In the genomic region with DNA sequence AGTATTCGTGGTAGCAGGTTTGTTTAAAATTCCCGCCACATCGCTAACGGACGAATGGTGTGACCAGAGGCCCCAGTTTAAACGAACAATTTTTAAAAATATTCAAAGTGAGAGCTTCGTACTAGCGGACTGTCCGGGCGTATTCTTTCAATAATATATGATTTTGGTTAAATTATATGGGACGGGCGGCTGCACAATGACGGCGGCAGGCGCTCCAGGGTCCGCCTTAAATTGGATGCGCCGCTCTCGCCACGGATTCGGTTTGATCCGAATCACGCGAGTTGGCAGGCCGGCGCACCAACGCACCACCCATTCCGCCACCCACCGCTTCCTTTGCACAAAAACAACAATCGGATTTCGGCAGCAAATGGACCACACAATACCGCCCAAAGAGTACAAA, we compare ENCODE assay signal across 1 fruit fly cellular context.
A peak's percentile ranks its signal among the peaks of the same experiment; 100 is the strongest.
TF ChIP-seq lines count a peak whose summit lies in the region.

A gene (plus strand): TSS at position 111 of the 400 bp plus-strand sequence.

TF ChIP-seq in whole organism, embryonic, 481 proteins besides CTCF, POLR2A, EP300 and RAD21 (continued from another document and continues in another):
- TF ChIP-seq CG8359 (GFP tag; optimal IDR thresholded peaks at IDR 0.05; lab: Kevin White, UChicago; ENCODE audit: borderline replicate concordance): no peak
- TF ChIP-seq bsh (GFP tag; optimal IDR thresholded peaks at IDR 0.05; lab: Kevin White, UChicago): no peak
- no peak for TF ChIP-seq D (optimal IDR thresholded peaks at IDR 0.05; lab: Kevin White, UChicago)
- TF ChIP-seq D (GFP tag; optimal IDR thresholded peaks at IDR 0.05; lab: Kevin White, UChicago): no peak
- TF ChIP-seq z (GFP tag; IDR thresholded peaks at IDR 0.05; lab: Robert Waterston, UW): no peak
- TF ChIP-seq NfI (GFP tag; optimal IDR thresholded peaks at IDR 0.05; lab: Kevin White, UChicago): no peak
- TF ChIP-seq psq (GFP tag; optimal IDR thresholded peaks at IDR 0.05; lab: Kevin White, UChicago): no peak
- TF ChIP-seq Bteb2 (GFP tag; optimal IDR thresholded peaks at IDR 0.05; lab: Kevin White, UChicago): no peak
- no peak for TF ChIP-seq nau (GFP tag; optimal IDR thresholded peaks at IDR 0.05; lab: Kevin White, UChicago)
- no peak for TF ChIP-seq CG11456 (GFP tag; IDR thresholded peaks at IDR 0.05; lab: Robert Waterston, UW)
- TF ChIP-seq sr (GFP tag; IDR thresholded peaks at IDR 0.05; lab: Robert Waterston, UW): no peak
- peak; percentile 51 for TF ChIP-seq dm (GFP tag; optimal IDR thresholded peaks at IDR 0.05; lab: Kevin White, UChicago)
- TF ChIP-seq otp (GFP tag; IDR thresholded peaks at IDR 0.05; lab: Robert Waterston, UW): no peak
- peak; percentile 3 for TF ChIP-seq HLH54F (GFP tag; optimal IDR thresholded peaks at IDR 0.05; lab: Kevin White, UChicago)
- TF ChIP-seq CG4424 (GFP tag; optimal IDR thresholded peaks at IDR 0.05; lab: Kevin White, UChicago): peak; percentile 48
- TF ChIP-seq CG17802 (tag; optimal IDR thresholded peaks at IDR 0.05; lab: Kevin White, UChicago): no peak
- no peak for TF ChIP-seq so (GFP tag; IDR thresholded peaks at IDR 0.05; lab: Robert Waterston, UW)
- no peak for TF ChIP-seq lmd (GFP tag; IDR thresholded peaks at IDR 0.05; lab: Robert Waterston, UW)
- TF ChIP-seq Rx (GFP tag; IDR thresholded peaks at IDR 0.05; lab: Robert Waterston, UW): peak; percentile 21; the same call in 1 of the 2 replicates
- peak; percentile 85 for TF ChIP-seq sens (GFP tag; lab: Kevin White, UChicago)
- TF ChIP-seq CG2120 (GFP tag; optimal IDR thresholded peaks at IDR 0.05; lab: Kevin White, UChicago): no peak
- no peak for TF ChIP-seq Side (GFP tag; optimal IDR thresholded peaks at IDR 0.05; lab: Kevin White, UChicago)
- 0 out of 3 replicates have a peak, but pooled peaks have one; percentile 11 for TF ChIP-seq ken (GFP tag; IDR thresholded peaks at IDR 0.05; lab: Robert Waterston, UW)
- TF ChIP-seq fd102C (GFP tag; optimal IDR thresholded peaks at IDR 0.05; lab: Kevin White, UChicago): no peak
- TF ChIP-seq C15 (GFP tag; IDR thresholded peaks at IDR 0.05; lab: Robert Waterston, UW): no peak
- TF ChIP-seq CG8478 (optimal IDR thresholded peaks at IDR 0.05; lab: Kevin White, UChicago): no peak
- TF ChIP-seq tgo (GFP tag; IDR thresholded peaks at IDR 0.05; lab: Robert Waterston, UW): no peak
- no peak for TF ChIP-seq ap (GFP tag; IDR thresholded peaks at IDR 0.05; lab: Robert Waterston, UW)
- no peak for TF ChIP-seq vfl (GFP tag; optimal IDR thresholded peaks at IDR 0.05; lab: Kevin White, UChicago)
- no peak for TF ChIP-seq dan (GFP tag; IDR thresholded peaks at IDR 0.05; lab: Robert Waterston, UW)
- no peak for TF ChIP-seq ATbp (GFP tag; optimal IDR thresholded peaks at IDR 0.05; lab: Kevin White, UChicago)
- no peak for TF ChIP-seq hbn (GFP tag; IDR thresholded peaks at IDR 0.05; lab: Robert Waterston, UW; ENCODE audit: partially characterized antibody)
- no peak for TF ChIP-seq sob (GFP tag; IDR thresholded peaks at IDR 0.05; lab: Robert Waterston, UW)
- TF ChIP-seq BtbVII (GFP tag; optimal IDR thresholded peaks at IDR 0.05; lab: Kevin White, UChicago): no peak
- 0 out of 3 replicates have a peak, but pooled peaks have one; percentile 5 for TF ChIP-seq Dbx (GFP tag; IDR thresholded peaks at IDR 0.05; lab: Robert Waterston, UW)
- no peak for TF ChIP-seq CG34422 (GFP tag; IDR thresholded peaks at IDR 0.05; lab: Robert Waterston, UW)
- TF ChIP-seq eyg (GFP tag; optimal IDR thresholded peaks at IDR 0.05; lab: Kevin White, UChicago): no peak
- no peak for TF ChIP-seq NFAT (GFP tag; IDR thresholded peaks at IDR 0.05; lab: Robert Waterston, UW)
- no peak for TF ChIP-seq CG12219 (GFP tag; optimal IDR thresholded peaks at IDR 0.05; lab: Kevin White, UChicago)
- peak; percentile 48; the same call in 1 of the 2 replicates for TF ChIP-seq CG32532 (GFP tag; IDR thresholded peaks at IDR 0.05; lab: Robert Waterston, UW)
- no peak for TF ChIP-seq ash1 (GFP tag; optimal IDR thresholded peaks at IDR 0.05; lab: Kevin White, UChicago)
- TF ChIP-seq CG42726 (GFP tag; IDR thresholded peaks at IDR 0.05; lab: Robert Waterston, UW; ENCODE audit: partially characterized antibody): no peak
- no peak for TF ChIP-seq Hmx (GFP tag; optimal IDR thresholded peaks at IDR 0.05; lab: Kevin White, UChicago)
- no peak for TF ChIP-seq CG3838 (GFP tag; optimal IDR thresholded peaks at IDR 0.05; lab: Kevin White, UChicago)
- TF ChIP-seq CG14050 (GFP tag; IDR thresholded peaks at IDR 0.05; lab: Robert Waterston, UW): no peak
- peak; percentile 45 for TF ChIP-seq MESR4 (GFP tag; optimal IDR thresholded peaks at IDR 0.05; lab: Kevin White, UChicago)
- TF ChIP-seq CG14860 (GFP tag; IDR thresholded peaks at IDR 0.05; lab: Robert Waterston, UW; ENCODE audit: partially characterized antibody): no peak
- TF ChIP-seq CG1233 (GFP tag; optimal IDR thresholded peaks at IDR 0.05; lab: Kevin White, UChicago): no peak
- TF ChIP-seq tio (GFP tag; optimal IDR thresholded peaks at IDR 0.05; lab: Kevin White, UChicago): no peak
- TF ChIP-seq phol (tag; optimal IDR thresholded peaks at IDR 0.05; lab: Kevin White, UChicago): peak; percentile 50
- no peak for TF ChIP-seq Doc2 (GFP tag; IDR thresholded peaks at IDR 0.05; lab: Robert Waterston, UW)
- TF ChIP-seq CG31388 (GFP tag; optimal IDR thresholded peaks at IDR 0.05; lab: Kevin White, UChicago): no peak
- no peak for TF ChIP-seq CG4707 (GFP tag; optimal IDR thresholded peaks at IDR 0.05; lab: Kevin White, UChicago)
- no peak for TF ChIP-seq her (GFP tag; optimal IDR thresholded peaks at IDR 0.05; lab: Kevin White, UChicago)
- TF ChIP-seq tx (GFP tag; optimal IDR thresholded peaks at IDR 0.05; lab: Kevin White, UChicago): no peak
- no peak for TF ChIP-seq CG12299 (tag; optimal IDR thresholded peaks at IDR 0.05; lab: Kevin White, UChicago)
- no peak; the same call in 2 of the 3 replicates for TF ChIP-seq Doc3 (GFP tag; IDR thresholded peaks at IDR 0.05; lab: Robert Waterston, UW; ENCODE audit: partially characterized antibody)
- TF ChIP-seq CG1647 (GFP tag; optimal IDR thresholded peaks at IDR 0.05; lab: Kevin White, UChicago): peak; percentile 28
- TF ChIP-seq unpg (GFP tag; optimal IDR thresholded peaks at IDR 0.05; lab: Kevin White, UChicago): no peak
- TF ChIP-seq Bgb (GFP tag; IDR thresholded peaks at IDR 0.05; lab: Robert Waterston, UW; ENCODE audit: partially characterized antibody): peak; percentile 36; the same call in 1 of the 2 replicates
- no peak for TF ChIP-seq en (GFP tag; optimal IDR thresholded peaks at IDR 0.05; lab: Kevin White, UChicago)
- TF ChIP-seq mirr (GFP tag; optimal IDR thresholded peaks at IDR 0.05; lab: Kevin White, UChicago): no peak
- no peak for TF ChIP-seq dmrt99B (tag; optimal IDR thresholded peaks at IDR 0.05; lab: Kevin White, UChicago)
- TF ChIP-seq CG14667 (GFP tag; IDR thresholded peaks at IDR 0.05; lab: Robert Waterston, UW): no peak
- no peak for TF ChIP-seq CG31224 (GFP tag; IDR thresholded peaks at IDR 0.05; lab: Robert Waterston, UW)
- no peak for TF ChIP-seq sim (GFP tag; IDR thresholded peaks at IDR 0.05; lab: Robert Waterston, UW)
- no peak for TF ChIP-seq CG4404 (GFP tag; IDR thresholded peaks at IDR 0.05; lab: Robert Waterston, UW)
- peak in 1 of 2 experiments; percentile 14 for TF ChIP-seq Hr51 (GFP tag; optimal IDR thresholded peaks at IDR 0.05; lab: Kevin White, UChicago)
- TF ChIP-seq Med (GFP tag; lab: Kevin White, UChicago): peak; percentile 88
- TF ChIP-seq CG6683 (GFP tag; optimal IDR thresholded peaks at IDR 0.05; lab: Kevin White, UChicago): no peak
- TF ChIP-seq CG6689 (GFP tag; IDR thresholded peaks at IDR 0.05; lab: Robert Waterston, UW): no peak
- TF ChIP-seq CG8281 (tag; optimal IDR thresholded peaks at IDR 0.05; lab: Kevin White, UChicago): no peak
- peak; percentile 15 for TF ChIP-seq CHES-1-like (GFP tag; optimal IDR thresholded peaks at IDR 0.05; lab: Kevin White, UChicago)
- no peak for TF ChIP-seq pfk (GFP tag; optimal IDR thresholded peaks at IDR 0.05; lab: Kevin White, UChicago)
- TF ChIP-seq CG1832 (GFP tag; optimal IDR thresholded peaks at IDR 0.05; lab: Kevin White, UChicago): no peak
- TF ChIP-seq CG5180 (GFP tag; optimal IDR thresholded peaks at IDR 0.05; lab: Kevin White, UChicago): no peak
- TF ChIP-seq CG7987 (GFP tag; optimal IDR thresholded peaks at IDR 0.05; lab: Kevin White, UChicago): no peak
- TF ChIP-seq chn (GFP tag; optimal IDR thresholded peaks at IDR 0.05; lab: Kevin White, UChicago): peak; percentile 92
- no peak for TF ChIP-seq Stat92E (GFP tag; optimal IDR thresholded peaks at IDR 0.05; lab: Kevin White, UChicago)
- peak; percentile 33; the same call in 1 of the 2 replicates for TF ChIP-seq CG9932 (GFP tag; IDR thresholded peaks at IDR 0.05; lab: Robert Waterston, UW)
- TF ChIP-seq h (optimal IDR thresholded peaks at IDR 0.05; lab: Kevin White, UChicago): no peak
- no peak for TF ChIP-seq pita (GFP tag; optimal IDR thresholded peaks at IDR 0.05; lab: Kevin White, UChicago)
- peak; percentile 44 for TF ChIP-seq HmgZ (tag; optimal IDR thresholded peaks at IDR 0.05; lab: Kevin White, UChicago)
- no peak for TF ChIP-seq CG10274 (GFP tag; optimal IDR thresholded peaks at IDR 0.05; lab: Kevin White, UChicago)
- TF ChIP-seq ac (GFP tag; optimal IDR thresholded peaks at IDR 0.05; lab: Kevin White, UChicago): no peak
- TF ChIP-seq Vsx1 (GFP tag; optimal IDR thresholded peaks at IDR 0.05; lab: Kevin White, UChicago): no peak
- TF ChIP-seq CG3995 (GFP tag; optimal IDR thresholded peaks at IDR 0.05; lab: Kevin White, UChicago): peak; percentile 82
- TF ChIP-seq zfh2 (GFP tag; optimal IDR thresholded peaks at IDR 0.05; lab: Kevin White, UChicago): no peak
- no peak for TF ChIP-seq CG10543 (GFP tag; optimal IDR thresholded peaks at IDR 0.05; lab: Kevin White, UChicago)
- TF ChIP-seq E2f1 (GFP tag; IDR thresholded peaks at IDR 0.05; lab: Robert Waterston, UW): no peak
- TF ChIP-seq lov (optimal IDR thresholded peaks at IDR 0.05; lab: Kevin White, UChicago): no peak
- no peak for TF ChIP-seq lov (GFP tag; IDR thresholded peaks at IDR 0.05; lab: Robert Waterston, UW)
- no peak for TF ChIP-seq hkb (optimal IDR thresholded peaks at IDR 0.05; lab: Kevin White, UChicago)
- TF ChIP-seq hkb (GFP tag; IDR thresholded peaks at IDR 0.05; lab: Robert Waterston, UW): 0 out of 2 replicates have a peak, but pooled peaks have one; percentile 17
- TF ChIP-seq az2 (GFP tag; optimal IDR thresholded peaks at IDR 0.05; lab: Kevin White, UChicago): peak; percentile 19
- no peak for TF ChIP-seq CG16815 (GFP tag; optimal IDR thresholded peaks at IDR 0.05; lab: Kevin White, UChicago)
- TF ChIP-seq E2f2 (GFP tag; IDR thresholded peaks at IDR 0.05; lab: Robert Waterston, UW): peak; percentile 96
- no peak for TF ChIP-seq CG14965 (GFP tag; optimal IDR thresholded peaks at IDR 0.05; lab: Kevin White, UChicago; ENCODE audit: borderline replicate concordance)
- no peak for TF ChIP-seq CG17385 (GFP tag; optimal IDR thresholded peaks at IDR 0.05; lab: Kevin White, UChicago)
- no peak for TF ChIP-seq twi (tag; optimal IDR thresholded peaks at IDR 0.05; lab: Kevin White, UChicago)
- no peak for TF ChIP-seq CrebB (tag; optimal IDR thresholded peaks at IDR 0.05; lab: Kevin White, UChicago)
- TF ChIP-seq HLH3B (GFP tag; IDR thresholded peaks at IDR 0.05; lab: Robert Waterston, UW): no peak
- no peak for TF ChIP-seq Optix (GFP tag; IDR thresholded peaks at IDR 0.05; lab: Robert Waterston, UW)
- no peak for TF ChIP-seq CG7372 (GFP tag; IDR thresholded peaks at IDR 0.05; lab: Robert Waterston, UW)
- peak; percentile 77 for TF ChIP-seq pzg (GFP tag; optimal IDR thresholded peaks at IDR 0.05; lab: Kevin White, UChicago)
- no peak for TF ChIP-seq CG6854 (GFP tag; optimal IDR thresholded peaks at IDR 0.05; lab: Kevin White, UChicago)
- TF ChIP-seq CG17829 (tag; optimal IDR thresholded peaks at IDR 0.05; lab: Kevin White, UChicago): no peak
- TF ChIP-seq pho (GFP tag; optimal IDR thresholded peaks at IDR 0.05; lab: Kevin White, UChicago): no peak
- no peak for TF ChIP-seq CG6175 (GFP tag; IDR thresholded peaks at IDR 0.05; lab: Robert Waterston, UW)
- TF ChIP-seq nmo (GFP tag; optimal IDR thresholded peaks at IDR 0.05; lab: Kevin White, UChicago): peak; percentile 54
- TF ChIP-seq tup (GFP tag; optimal IDR thresholded peaks at IDR 0.05; lab: Kevin White, UChicago): no peak
- TF ChIP-seq ssp (GFP tag; IDR thresholded peaks at IDR 0.05; lab: Robert Waterston, UW): peak; percentile 30; the same call in 1 of the 2 replicates
- TF ChIP-seq grau (tag; optimal IDR thresholded peaks at IDR 0.05; lab: Kevin White, UChicago): no peak
- TF ChIP-seq ttk (GFP tag; IDR thresholded peaks at IDR 0.05; lab: Robert Waterston, UW): no peak
- no peak for TF ChIP-seq ERR (GFP tag; optimal IDR thresholded peaks at IDR 0.05; lab: Kevin White, UChicago)
- TF ChIP-seq CG13775 (GFP tag; optimal IDR thresholded peaks at IDR 0.05; lab: Kevin White, UChicago): peak; percentile 34
- TF ChIP-seq Sox102F (GFP tag; optimal IDR thresholded peaks at IDR 0.05; lab: Kevin White, UChicago): no peak
- TF ChIP-seq Lpt (GFP tag; optimal IDR thresholded peaks at IDR 0.05; lab: Kevin White, UChicago): no peak
- peak; percentile 56 for TF ChIP-seq mam (GFP tag; optimal IDR thresholded peaks at IDR 0.05; lab: Kevin White, UChicago)
- no peak for TF ChIP-seq cas (GFP tag; IDR thresholded peaks at IDR 0.05; lab: Robert Waterston, UW)
- no peak for TF ChIP-seq CG2678 (tag; optimal IDR thresholded peaks at IDR 0.05; lab: Kevin White, UChicago)
- TF ChIP-seq MBD-R2 (GFP tag; IDR thresholded peaks at IDR 0.05; lab: Robert Waterston, UW): peak; percentile 84
- no peak for TF ChIP-seq Atf6 (GFP tag; IDR thresholded peaks at IDR 0.05; lab: Robert Waterston, UW)
- TF ChIP-seq H15 (GFP tag; IDR thresholded peaks at IDR 0.05; lab: Robert Waterston, UW): no peak
- peak; percentile 8 for TF ChIP-seq ems (GFP tag; optimal IDR thresholded peaks at IDR 0.05; lab: Kevin White, UChicago)
- TF ChIP-seq CG2875 (GFP tag; optimal IDR thresholded peaks at IDR 0.05; lab: Kevin White, UChicago): no peak
- no peak for TF ChIP-seq Asciz (GFP tag; optimal IDR thresholded peaks at IDR 0.05; lab: Kevin White, UChicago)
- TF ChIP-seq Gsc (GFP tag; IDR thresholded peaks at IDR 0.05; lab: Robert Waterston, UW): no peak
- TF ChIP-seq klu (GFP tag; IDR thresholded peaks at IDR 0.05; lab: Robert Waterston, UW): no peak
- peak; percentile 10 for TF ChIP-seq tin (GFP tag; optimal IDR thresholded peaks at IDR 0.05; lab: Kevin White, UChicago)
- peak; percentile 23; the same call in 1 of the 2 replicates for TF ChIP-seq inv (GFP tag; IDR thresholded peaks at IDR 0.05; lab: Robert Waterston, UW; ENCODE audit: partially characterized antibody)
- TF ChIP-seq CG18764 (GFP tag; optimal IDR thresholded peaks at IDR 0.05; lab: Kevin White, UChicago): no peak
